Worm (Caenorhabditis elegans): ENCODE measurements around the gene scd-2.

ce11 chrV:6657532-6658259 lies 24.7 kb downstream of the scd-2 start:
- TF ChIP-seq W03F9.2 (tag; optimal IDR thresholded peaks at IDR 0.05) (no peak), him-1 (tag; optimal IDR thresholded peaks at IDR 0.05) (no peak)

All from whole organism, L4/young adult.